Fruit fly (Drosophila melanogaster) whole organism, prepupa: ENCODE measurements around the gene Trmt112.

Source experiments
- CG3032 ChIP-seq: fragments of 200-800 bp; optimal IDR thresholded peaks from 2 replicates; lab custom pipeline; 2019; ENCODE audit warnings: missing biosample characterization, mild to moderate bottlenecking, missing genetic modification characterization, moderate library complexity
- CG4318 ChIP-seq: fragments of 200-800 bp; sonication (Bioruptor generic); optimal IDR thresholded peaks from 3 replicates; lab custom pipeline; 2017; ENCODE audit warnings: missing biosample characterization, mild to moderate bottlenecking, missing genetic modification characterization
- CG6163 ChIP-seq: fragments of 200-800 bp; sonication (Bioruptor generic); IDR thresholded peaks from 3 replicates; pipeline ENCODE4 v1.3.6; 2022; ENCODE audit warnings: missing biosample characterization, missing genetic modification characterization
- CG6792 ChIP-seq: fragments of 200-800 bp; sonication (Bioruptor generic); optimal IDR thresholded peaks from 3 replicates; lab custom pipeline; 2016; ENCODE audit warnings: missing biosample characterization, missing genetic modification characterization
- CG8632 ChIP-seq: fragments of 200-800 bp; sonication (Bioruptor generic); optimal IDR thresholded peaks from 3 replicates; lab custom pipeline; 2016; ENCODE audit warnings: missing biosample characterization, missing genetic modification characterization
- Smox ChIP-seq: fragments of 200-800 bp; sonication (Bioruptor generic); optimal IDR thresholded peaks from 3 replicates; lab custom pipeline; 2016; ENCODE audit warnings: missing biosample characterization, missing genetic modification characterization
- topi ChIP-seq: fragments of 200-800 bp; sonication (Bioruptor generic); optimal IDR thresholded peaks from 3 replicates; lab custom pipeline; 2016; ENCODE audit warnings: missing biosample characterization, missing genetic modification characterization

DNA sequence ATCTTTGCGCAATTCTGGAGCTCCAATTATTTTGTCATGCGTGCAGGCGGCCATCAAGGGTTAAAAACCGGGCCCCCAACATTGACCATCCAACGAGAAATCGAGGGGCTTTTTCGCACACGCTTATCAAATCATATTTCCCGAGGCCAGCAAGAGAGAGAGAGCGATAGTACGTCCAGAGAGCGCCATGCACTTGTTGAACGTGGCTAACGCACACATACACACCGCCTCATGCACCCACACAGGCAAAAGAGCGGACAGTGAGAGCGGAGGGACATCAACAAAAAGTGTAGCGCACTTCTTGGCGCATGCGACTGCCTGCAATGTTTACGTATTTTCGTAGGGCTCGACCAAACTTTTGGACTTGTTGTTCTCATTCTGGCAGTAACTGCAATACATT, 30.2 kb downstream of the Trmt112 start:
- no peak for TF ChIP-seq CG6163 (GFP tag; lab: Robert Waterston, UW)
- no peak for TF ChIP-seq Smox (GFP tag; lab: Kevin White, UChicago)
- no peak for TF ChIP-seq CG4318 (GFP tag; lab: Kevin White, UChicago)
- no peak for TF ChIP-seq topi (GFP tag; lab: Kevin White, UChicago)
- no peak for TF ChIP-seq CG6792 (GFP tag; lab: Kevin White, UChicago)
- TF ChIP-seq CG3032 = no peak
- TF ChIP-seq CG8632 (GFP tag; lab: Kevin White, UChicago) = no peak
